Worm (Caenorhabditis elegans): ENCODE measurements around the gene hpl-1.

ce11 chrX:13269586-13269985 is 24.4 kb downstream of the hpl-1 start, which contains the start of gene cyp-14A2:
- no peak for TF ChIP-seq snpc-4 (tag; optimal IDR thresholded peaks at IDR 0.05)
- no peak for TF ChIP-seq ZK546.5 (tag; optimal IDR thresholded peaks at IDR 0.05)
- TF ChIP-seq skn-1 (tag; optimal IDR thresholded peaks at IDR 0.05) = no peak
